Worm (Caenorhabditis elegans) whole organism, L4 larva: Measurements from ENCODE around the gene C46G7.2.
A peak's percentile ranks its signal among the peaks of the same experiment; 100 is the strongest.

ENCODE experiments used
- F26F4.8 ChIP-seq: fragments of 200-800 bp; sonication (Bioruptor generic); conservative IDR thresholded peaks from 2 replicates; pipeline ENCODE4 v1.3.6; 2022; ENCODE audit warnings: missing genetic modification characterization, missing compliant biosample characterization
- F37D6.2 ChIP-seq: sonication (generic microtip); optimal IDR thresholded peaks from 2 replicates; lab custom pipeline; 2016; ENCODE audit warnings: mild to moderate bottlenecking, missing genetic modification characterization, missing compliant biosample characterization
- R02D3.7 ChIP-seq: fragments of 150-350 bp; sonication (generic microtip); optimal IDR thresholded peaks from 3 replicates; lab custom pipeline; 2014; ENCODE audit warnings: missing biosample characterization, missing genetic modification characterization
- Y75B8A.6 ChIP-seq: fragments of 200-800 bp; sonication (Bioruptor generic); IDR thresholded peaks from 2 replicates; pipeline ENCODE4 v1.3.6; 2022; ENCODE audit warnings: missing genetic modification reagents, missing genetic modification characterization, missing compliant biosample characterization
- ZK546.5 ChIP-seq, 2 experiments: sonication (generic microtip); optimal IDR thresholded peaks; 2 replicates each; lab custom pipeline; 2017; ENCODE audit warnings: missing biosample characterization in 2 of 2, missing genetic modification characterization in 2 of 2
- aly-2 ChIP-seq: sonication (generic microtip); optimal IDR thresholded peaks from 2 replicates; lab custom pipeline; 2018; ENCODE audit warnings: missing biosample characterization, missing genetic modification characterization
- ama-1 ChIP-seq: fragments of 150-350 bp; optimal IDR thresholded peaks from 2 replicates; lab custom pipeline; 2014; ENCODE audit warnings: inconsistent platforms, mixed read lengths
- ceh-20 ChIP-seq: fragments of 200-800 bp; sonication (Bioruptor generic); IDR thresholded peaks from 2 replicates; pipeline ENCODE4 v1.3.6; 2022; ENCODE audit warnings: missing genetic modification reagents, missing genetic modification characterization, missing compliant biosample characterization
- daf-16 ChIP-seq, 3 experiments: sonication (generic microtip); optimal IDR thresholded peaks; 2 replicates each; lab custom pipeline; 2016 to 2017; ENCODE audit warnings: missing genetic modification characterization in 3 of 3, missing genetic modification reagents in 3 of 3, mild to moderate bottlenecking in 2 of 3, missing compliant biosample characterization in 2 of 3, missing biosample characterization in 1 of 3, moderate library complexity in 1 of 3
- daf-8 ChIP-seq: fragments of 200-800 bp; sonication (Bioruptor generic); IDR thresholded peaks from 2 replicates; pipeline ENCODE4 v1.3.6; 2022; ENCODE audit warnings: missing genetic modification characterization, missing compliant biosample characterization
- dmd-6 ChIP-seq: fragments of 200-800 bp; sonication (Bioruptor generic); IDR thresholded peaks from 2 replicates; pipeline ENCODE4 v1.3.6; 2022; ENCODE audit warnings: missing genetic modification reagents, missing genetic modification characterization, missing compliant biosample characterization
- dpl-1 ChIP-seq: fragments of 150-350 bp; optimal IDR thresholded peaks from 2 replicates; lab custom pipeline; 2014; ENCODE audit warnings: missing biosample characterization, missing genetic modification reagents, missing genetic modification characterization
- dve-1 ChIP-seq: sonication (generic microtip); optimal IDR thresholded peaks from 2 replicates; lab custom pipeline; 2017; ENCODE audit warnings: antibody characterized with exemption, mild to moderate bottlenecking, missing genetic modification characterization, missing compliant biosample characterization; ENCODE audit not compliant: insufficient read depth
- egl-43 ChIP-seq: fragments of 200-800 bp; sonication (Bioruptor generic); IDR thresholded peaks from 2 replicates; pipeline ENCODE4 v1.3.6; 2022; ENCODE audit warnings: missing genetic modification reagents, missing genetic modification characterization, missing compliant biosample characterization
- fkh-10 ChIP-seq: fragments of 150-350 bp; optimal IDR thresholded peaks from 2 replicates; lab custom pipeline; 2014; ENCODE audit warnings: missing biosample characterization, missing genetic modification reagents, missing genetic modification characterization
- hif-1 ChIP-seq, 2 experiments: sonication (generic microtip); optimal IDR thresholded peaks; 2 replicates each; lab custom pipeline; 2016 to 2017; ENCODE audit warnings: missing compliant biosample characterization in 2 of 2, missing genetic modification characterization in 2 of 2, missing genetic modification reagents in 2 of 2, missing genotype in 2 of 2, mild to moderate bottlenecking in 1 of 2
- hlh-11 ChIP-seq: fragments of 200-800 bp; sonication (Bioruptor generic); optimal IDR thresholded peaks from 2 replicates; lab custom pipeline; 2018; ENCODE audit warnings: mild to moderate bottlenecking, missing genetic modification characterization, missing compliant biosample characterization
- hlh-30 ChIP-seq: sonication (generic microtip); optimal IDR thresholded peaks from 2 replicates; lab custom pipeline; 2017; ENCODE audit warnings: antibody characterized with exemption, mild to moderate bottlenecking, missing genetic modification characterization, missing compliant biosample characterization; ENCODE audit not compliant: insufficient read depth
- jun-1 ChIP-seq: fragments of 150-350 bp; optimal IDR thresholded peaks from 2 replicates; lab custom pipeline; 2014; ENCODE audit warnings: missing biosample characterization, missing genetic modification reagents, missing genetic modification characterization
- lim-7 ChIP-seq: fragments of 200-800 bp; sonication (Bioruptor generic); IDR thresholded peaks from 2 replicates; pipeline ENCODE4 v1.3.6; 2022; ENCODE audit warnings: missing genetic modification characterization, missing compliant biosample characterization
- lin-1 ChIP-seq: fragments of 200-800 bp; sonication (Bioruptor generic); IDR thresholded peaks from 2 replicates; pipeline ENCODE4 v1.3.6; 2022; ENCODE audit warnings: missing genetic modification reagents, missing genetic modification characterization, missing compliant biosample characterization
- lin-13 ChIP-seq: fragments of 150-350 bp; optimal IDR thresholded peaks from 2 replicates; lab custom pipeline; 2014; ENCODE audit warnings: missing biosample characterization, missing genetic modification reagents, missing genetic modification characterization
- lin-38 ChIP-seq: fragments of 200-800 bp; sonication (Bioruptor generic); IDR thresholded peaks from 2 replicates; pipeline ENCODE4 v1.3.6; 2022; ENCODE audit warnings: missing genetic modification reagents, missing genetic modification characterization, missing compliant biosample characterization
- lin-39 ChIP-seq: fragments of 150-350 bp; optimal IDR thresholded peaks from 2 replicates; lab custom pipeline; 2014; ENCODE audit warnings: missing biosample characterization, missing genetic modification reagents, missing genetic modification characterization
- madf-5 ChIP-seq, 2 experiments: fragments of 200-800 bp; sonication (Bioruptor generic); IDR thresholded peaks; 2 replicates each; pipeline ENCODE4 v1.3.6; 2022; ENCODE audit warnings: missing compliant biosample characterization in 2 of 2, missing genetic modification characterization in 2 of 2
- mdl-1 ChIP-seq, 2 experiments: fragments of 150-350 bp in 1 of 2; sonication (generic microtip) in 1 of 2; optimal IDR thresholded peaks; 2 replicates each; lab custom pipeline; 2014 to 2017; ENCODE audit warnings: missing biosample characterization in 2 of 2, missing genetic modification characterization in 2 of 2
- mdt-29 ChIP-seq: fragments of 200-800 bp; sonication (Bioruptor generic); IDR thresholded peaks from 2 replicates; pipeline ENCODE4 v1.3.6; 2022; ENCODE audit warnings: missing genetic modification reagents, missing genetic modification characterization, missing compliant biosample characterization
- mep-1 ChIP-seq: fragments of 150-350 bp; sonication (generic microtip); optimal IDR thresholded peaks from 3 replicates; lab custom pipeline; 2014; ENCODE audit warnings: missing biosample characterization, missing genetic modification characterization
- mxl-3 ChIP-seq: fragments of 200-800 bp; sonication (Bioruptor generic); optimal IDR thresholded peaks from 2 replicates; lab custom pipeline; 2018; ENCODE audit warnings: mild to moderate bottlenecking, missing genetic modification characterization, missing compliant biosample characterization
- nhr-10 ChIP-seq: fragments of 150-350 bp; optimal IDR thresholded peaks from 2 replicates; lab custom pipeline; 2014; ENCODE audit warnings: missing biosample characterization, missing genetic modification characterization
- nhr-102 ChIP-seq: sonication (generic microtip); optimal IDR thresholded peaks from 2 replicates; lab custom pipeline; 2016; ENCODE audit warnings: mild to moderate bottlenecking, missing genetic modification characterization, moderate library complexity, missing compliant biosample characterization
- nhr-11 ChIP-seq: fragments of 150-350 bp; optimal IDR thresholded peaks from 2 replicates; lab custom pipeline; 2014; ENCODE audit warnings: missing biosample characterization, missing genetic modification characterization
- nhr-28 ChIP-seq: fragments of 150-350 bp; optimal IDR thresholded peaks from 2 replicates; lab custom pipeline; 2014; ENCODE audit warnings: missing biosample characterization, missing genetic modification characterization
- nhr-41 ChIP-seq: fragments of 200-800 bp; sonication (Bioruptor generic); IDR thresholded peaks from 2 replicates; pipeline ENCODE4 v1.3.6; 2022; ENCODE audit warnings: missing genetic modification reagents, missing genetic modification characterization, missing compliant biosample characterization
- nhr-77 ChIP-seq: fragments of 150-350 bp; optimal IDR thresholded peaks from 2 replicates; lab custom pipeline; 2014; ENCODE audit warnings: missing biosample characterization, missing genetic modification characterization
- pha-4 ChIP-seq, 2 experiments: fragments of 150-350 bp in 1 of 2; fragments of 200-800 bp in 1 of 2; sonication (Bioruptor generic) in 1 of 2; IDR thresholded peaks in 1 of 2; optimal IDR thresholded peaks in 1 of 2; 2 replicates each; pipeline versions ENCODE4 v1.3.6 to Lab custom; 2014 to 2022; ENCODE audit warnings: missing genetic modification characterization in 2 of 2, missing genetic modification reagents in 2 of 2, missing biosample characterization in 1 of 2, missing compliant biosample characterization in 1 of 2
- php-3 ChIP-seq: fragments of 200-800 bp; sonication (Bioruptor generic); IDR thresholded peaks from 2 replicates; pipeline ENCODE4 v1.3.6; 2022; ENCODE audit warnings: missing genetic modification reagents, missing genetic modification characterization, missing compliant biosample characterization
- pqm-1 ChIP-seq: sonication (generic microtip); optimal IDR thresholded peaks from 2 replicates; lab custom pipeline; 2017; ENCODE audit warnings: missing biosample characterization, missing genetic modification characterization
- set-16 ChIP-seq: fragments of 200-800 bp; sonication (Bioruptor generic); IDR thresholded peaks from 2 replicates; pipeline ENCODE4 v1.3.6; 2022; ENCODE audit warnings: missing genetic modification reagents, missing genetic modification characterization, missing compliant biosample characterization
- snpc-4 ChIP-seq: fragments of 150-350 bp; optimal IDR thresholded peaks from 2 replicates; lab custom pipeline; 2014; ENCODE audit warnings: missing biosample characterization, missing genetic modification characterization
- unc-39 ChIP-seq: sonication (generic microtip); optimal IDR thresholded peaks from 2 replicates; lab custom pipeline; 2017; ENCODE audit warnings: missing biosample characterization, missing genetic modification characterization
- vab-7 ChIP-seq: fragments of 200-800 bp; sonication (Bioruptor generic); IDR thresholded peaks from 2 replicates; pipeline ENCODE4 v1.3.6; 2022; ENCODE audit warnings: missing genetic modification reagents, missing genetic modification characterization, missing compliant biosample characterization
- zag-1 ChIP-seq: fragments of 150-350 bp; optimal IDR thresholded peaks from 2 replicates; lab custom pipeline; 2014; ENCODE audit warnings: missing biosample characterization, missing genetic modification characterization

Gene C46G7.2

ce11 chrIV:6049062-6049461, 34.1 kb downstream of the C46G7.2 start:
- TF ChIP-seq snpc-4 (tag; lab: Kevin White, UChicago) (no peak), pqm-1 (tag; lab: Kevin White, UChicago) (peak; percentile 16), madf-5 (GFP tag; IDR thresholded peaks at IDR 0.05; lab: Robert Waterston, UW) (no peak), nhr-10 (tag; lab: Kevin White, UChicago) (no peak), ama-1 (lab: Kevin White, UChicago) (no peak), unc-39 (no peak), daf-16 (GFP tag; optimal IDR thresholded peaks at IDR 0.05; lab: Kevin White, UChicago) (no peak), daf-16 (tag; optimal IDR thresholded peaks at IDR 0.05; lab: Kevin White, UChicago) (peak; percentile 23), nhr-77 (tag; lab: Kevin White, UChicago) (no peak), fkh-10 (GFP tag; lab: Kevin White, UChicago) (no peak), php-3 (peak; percentile 22; the same call in 1 of the 2 replicates), nhr-41 (GFP tag; lab: Robert Waterston, UW) (no peak), nhr-102 (no peak), set-16 (GFP tag; lab: Robert Waterston, UW) (no peak), nhr-11 (tag; lab: Kevin White, UChicago) (no peak), dmd-6 (peak; percentile 11; the same call in 1 of the 2 replicates), mxl-3 (GFP tag; lab: Kevin White, UChicago) (no peak), mdt-29 (GFP tag; lab: Robert Waterston, UW) (no peak), aly-2 (no peak), daf-8 (no peak), lin-13 (GFP tag; lab: Kevin White, UChicago) (no peak), lin-39 (tag; lab: Kevin White, UChicago) (no peak), jun-1 (tag; lab: Kevin White, UChicago) (no peak), F26F4.8 (GFP tag; lab: Robert Waterston, UW) (no peak), vab-7 (GFP tag; lab: Robert Waterston, UW) (no peak), nhr-28 (tag; lab: Kevin White, UChicago) (peak; percentile 64), lin-38 (no peak)

- TF ChIP-seq hlh-11 (tag; lab: Kevin White, UChicago), result no peak
- TF ChIP-seq Y75B8A.6 (GFP tag; lab: Robert Waterston, UW), result no peak
- TF ChIP-seq R02D3.7 (tag; lab: Kevin White, UChicago), result no peak
- no peak for TF ChIP-seq ceh-20
- TF ChIP-seq dpl-1 (GFP tag; lab: Kevin White, UChicago), result no peak
- no peak for TF ChIP-seq mep-1 (tag; lab: Kevin White, UChicago)
- no peak for TF ChIP-seq unc-39
- TF ChIP-seq lim-7 (GFP tag; lab: Robert Waterston, UW), result no peak
- TF ChIP-seq pha-4 (GFP tag; IDR thresholded peaks at IDR 0.05; lab: Robert Waterston, UW), result no peak
- peak; percentile 36 for TF ChIP-seq pha-4 (tag; optimal IDR thresholded peaks at IDR 0.05; lab: Kevin White, UChicago)
- no peak for TF ChIP-seq hif-1 (tag; optimal IDR thresholded peaks at IDR 0.05; lab: Kevin White, UChicago)
- no peak for TF ChIP-seq mxl-3 (GFP tag; lab: Kevin White, UChicago)
- TF ChIP-seq egl-43 (GFP tag; lab: Robert Waterston, UW), result no peak
- TF ChIP-seq hlh-30 (tag; lab: Kevin White, UChicago), result peak; percentile 16
- no peak for TF ChIP-seq ZK546.5 (tag; optimal IDR thresholded peaks at IDR 0.05; lab: Kevin White, UChicago)
- no peak for TF ChIP-seq mdl-1 (tag; optimal IDR thresholded peaks at IDR 0.05; lab: Kevin White, UChicago)
- no peak for TF ChIP-seq daf-16 (GFP tag; optimal IDR thresholded peaks at IDR 0.05; lab: Kevin White, UChicago)
- peak; percentile 77 for TF ChIP-seq daf-16 (tag; optimal IDR thresholded peaks at IDR 0.05; lab: Kevin White, UChicago)
- TF ChIP-seq php-3, result 0 out of 2 replicates have a peak, but pooled peaks have one; percentile 23
- no peak for TF ChIP-seq lin-1 (GFP tag; lab: Robert Waterston, UW)
- peak; percentile 25 for TF ChIP-seq nhr-28 (tag; lab: Kevin White, UChicago)
- peak; percentile 40 for TF ChIP-seq dve-1
- no peak for TF ChIP-seq zag-1 (tag; lab: Kevin White, UChicago)
- TF ChIP-seq F37D6.2, result no peak
Observed at ce11 chrIV:6051884-6052283, 36.9 kb downstream of the C46G7.2 start.
